Fruit fly (Drosophila melanogaster): ENCODE measurements around the gene CG4074.

Gene CG4074

dm6 chr3L:20771001-20771890 is 1.9 kb upstream of the CG4074 start, which contains the start of the genes CG4042 and Pitslre:
Gene CG4042 (minus strand): TSS chr3L:20771507.
Gene Pitslre (plus strand): TSS chr3L:20771528.
- TF ChIP-seq CG14655 (GFP tag; optimal IDR thresholded peaks at IDR 0.05) (peak; percentile 16), CG34367 (tag; optimal IDR thresholded peaks at IDR 0.05) (peak; percentile 25), CG15710 (tag; optimal IDR thresholded peaks at IDR 0.05) (peak; percentile 25), Pif1B (GFP tag; optimal IDR thresholded peaks at IDR 0.05) (peak; percentile 6), EcR (GFP tag; optimal IDR thresholded peaks at IDR 0.05) (peak; percentile 9), CG10348 (GFP tag; IDR thresholded peaks at IDR 0.05) (no peak), D1 (tag; optimal IDR thresholded peaks at IDR 0.05) (peak; percentile 8), CG17806 (tag; optimal IDR thresholded peaks at IDR 0.05) (no peak), CG8159 (tag; optimal IDR thresholded peaks at IDR 0.05) (peak; percentile 30)

- no peak for TF ChIP-seq EcR (GFP tag; optimal IDR thresholded peaks at IDR 0.05)
- no peak for TF ChIP-seq CG8159 (tag; optimal IDR thresholded peaks at IDR 0.05)
- TF ChIP-seq CG10348 (GFP tag; IDR thresholded peaks at IDR 0.05), result no peak
- TF ChIP-seq CG13204 (GFP tag; optimal IDR thresholded peaks at IDR 0.05), result no peak
- TF ChIP-seq Pif1A (GFP tag; optimal IDR thresholded peaks at IDR 0.05), result no peak
- no peak for TF ChIP-seq CG32121 (GFP tag; IDR thresholded peaks at IDR 0.05)
- TF ChIP-seq CG34367 (tag; optimal IDR thresholded peaks at IDR 0.05), result no peak
- TF ChIP-seq rn (GFP tag; IDR thresholded peaks at IDR 0.05), result no peak
- no peak for TF ChIP-seq CG9948 (tag; optimal IDR thresholded peaks at IDR 0.05)
- no peak for TF ChIP-seq gl (tag; optimal IDR thresholded peaks at IDR 0.05)
- TF ChIP-seq D1 (tag; optimal IDR thresholded peaks at IDR 0.05), result no peak
- TF ChIP-seq CG4496 (GFP tag; IDR thresholded peaks at IDR 0.05), result no peak
These were observed 2.1 kb downstream of the CG4074 start for dm6 chr3L:20767227-20767626.

- TF ChIP-seq CG32121 (GFP tag; IDR thresholded peaks at IDR 0.05) (no peak), Ets98B (GFP tag; IDR thresholded peaks at IDR 0.05) (no peak), CG12605 (GFP tag; IDR thresholded peaks at IDR 0.05) (no peak), CG8159 (tag; optimal IDR thresholded peaks at IDR 0.05) (no peak), CG15710 (tag; optimal IDR thresholded peaks at IDR 0.05) (no peak)
These were observed 7.8 kb downstream of the CG4074 start for dm6 chr3L:20761482-20761881.

- TF ChIP-seq D1 (tag; optimal IDR thresholded peaks at IDR 0.05), result no peak
- TF ChIP-seq CG32121 (GFP tag; IDR thresholded peaks at IDR 0.05), result no peak
- no peak for TF ChIP-seq CG8301 (tag; optimal IDR thresholded peaks at IDR 0.05)
- no peak for TF ChIP-seq EcR (GFP tag; optimal IDR thresholded peaks at IDR 0.05)
- no peak for TF ChIP-seq Snoo (tag; optimal IDR thresholded peaks at IDR 0.05)
These were observed 10.7 kb downstream of the CG4074 start, which contains the start of gene CG43251 for dm6 chr3L:20758583-20758982. Gene CG43251 (plus strand): TSS chr3L:20758883.

- TF ChIP-seq EcR (GFP tag; optimal IDR thresholded peaks at IDR 0.05) (no peak), CG17806 (tag; optimal IDR thresholded peaks at IDR 0.05) (no peak), CG34367 (tag; optimal IDR thresholded peaks at IDR 0.05) (no peak), CG9948 (tag; optimal IDR thresholded peaks at IDR 0.05) (no peak), Ets98B (GFP tag; IDR thresholded peaks at IDR 0.05) (no peak), CG8301 (tag; optimal IDR thresholded peaks at IDR 0.05) (no peak), Snoo (tag; optimal IDR thresholded peaks at IDR 0.05) (no peak), gl (tag; optimal IDR thresholded peaks at IDR 0.05) (no peak), CG10348 (GFP tag; IDR thresholded peaks at IDR 0.05) (no peak), Pif1B (GFP tag; optimal IDR thresholded peaks at IDR 0.05) (no peak), rn (GFP tag; IDR thresholded peaks at IDR 0.05) (no peak), Pif1A (GFP tag; optimal IDR thresholded peaks at IDR 0.05) (no peak), CG14655 (GFP tag; optimal IDR thresholded peaks at IDR 0.05) (no peak), CG13204 (GFP tag; optimal IDR thresholded peaks at IDR 0.05) (no peak), CG4496 (GFP tag; IDR thresholded peaks at IDR 0.05) (no peak), D1 (tag; optimal IDR thresholded peaks at IDR 0.05) (no peak), fd96Ca (GFP tag; IDR thresholded peaks at IDR 0.05) (no peak), CG12605 (GFP tag; IDR thresholded peaks at IDR 0.05) (no peak)
These were observed 13.7 kb downstream of the CG4074 start, which contains the start of gene CG33912 for dm6 chr3L:20755585-20755984. Gene CG33912 (minus strand): TSS chr3L:20755685.

dm6 chr3L:20752964-20753363 is 16.3 kb downstream of the CG4074 start:
- TF ChIP-seq CG17806 (tag; optimal IDR thresholded peaks at IDR 0.05) (no peak), Snoo (tag; optimal IDR thresholded peaks at IDR 0.05) (no peak), EcR (GFP tag; optimal IDR thresholded peaks at IDR 0.05) (no peak), Pif1A (GFP tag; optimal IDR thresholded peaks at IDR 0.05) (no peak), CG4496 (GFP tag; IDR thresholded peaks at IDR 0.05) (no peak)

- TF ChIP-seq Snoo (tag; optimal IDR thresholded peaks at IDR 0.05) (no peak), CG10348 (GFP tag; IDR thresholded peaks at IDR 0.05) (no peak), CG12605 (GFP tag; IDR thresholded peaks at IDR 0.05) (no peak), CG13204 (GFP tag; optimal IDR thresholded peaks at IDR 0.05) (no peak), CG8159 (tag; optimal IDR thresholded peaks at IDR 0.05) (no peak), CG15710 (tag; optimal IDR thresholded peaks at IDR 0.05) (no peak), gl (tag; optimal IDR thresholded peaks at IDR 0.05) (no peak), CG9948 (tag; optimal IDR thresholded peaks at IDR 0.05) (no peak), CG14655 (GFP tag; optimal IDR thresholded peaks at IDR 0.05) (no peak), Ets98B (GFP tag; IDR thresholded peaks at IDR 0.05) (no peak), CG8301 (tag; optimal IDR thresholded peaks at IDR 0.05) (no peak), CG32121 (GFP tag; IDR thresholded peaks at IDR 0.05) (no peak), CG34367 (tag; optimal IDR thresholded peaks at IDR 0.05) (no peak), Pif1B (GFP tag; optimal IDR thresholded peaks at IDR 0.05) (no peak), CG17806 (tag; optimal IDR thresholded peaks at IDR 0.05) (no peak), D1 (tag; optimal IDR thresholded peaks at IDR 0.05) (no peak), rn (GFP tag; IDR thresholded peaks at IDR 0.05) (no peak), Pif1A (GFP tag; optimal IDR thresholded peaks at IDR 0.05) (no peak), CG4496 (GFP tag; IDR thresholded peaks at IDR 0.05) (no peak)
These were observed 18.9 kb downstream of the CG4074 start for dm6 chr3L:20750391-20750790.

All from whole organism, pupa.